Worm (Caenorhabditis elegans) whole organism, early embryonic: ENCODE results near the gene Y39A3B.8.

Experiments used
- B0310.2 ChIP-seq: sonication (generic microtip); optimal IDR thresholded peaks from 2 replicates; lab custom pipeline; 2016; ENCODE audit warnings: mild to moderate bottlenecking, missing genetic modification characterization, missing compliant biosample characterization
- F13C5.2 ChIP-seq: sonication (generic microtip); optimal IDR thresholded peaks from 2 replicates; lab custom pipeline; 2017; ENCODE audit warnings: mild to moderate bottlenecking, missing genetic modification characterization, inconsistent platforms, missing compliant biosample characterization
- aly-1 ChIP-seq: sonication (generic microtip); optimal IDR thresholded peaks from 2 replicates; lab custom pipeline; 2016; ENCODE audit warnings: missing genetic modification characterization, missing compliant biosample characterization
- ama-1 ChIP-seq: fragments of 150-350 bp; optimal IDR thresholded peaks from 2 replicates; lab custom pipeline; 2014
- ceh-13 ChIP-seq: fragments of 200-800 bp; sonication (Bioruptor generic); optimal IDR thresholded peaks from 2 replicates; lab custom pipeline; 2018; ENCODE audit warnings: mild to moderate bottlenecking, missing genetic modification characterization, missing compliant biosample characterization
- ceh-36 ChIP-seq: sonication (generic microtip); optimal IDR thresholded peaks from 2 replicates; lab custom pipeline; 2016; ENCODE audit warnings: missing genetic modification characterization, inconsistent platforms, missing compliant biosample characterization
- ets-7 ChIP-seq: sonication (generic microtip); optimal IDR thresholded peaks from 2 replicates; lab custom pipeline; 2016; ENCODE audit warnings: missing genotype, missing genetic modification characterization, missing compliant biosample characterization
- flt-1 ChIP-seq: fragments of 200-800 bp; sonication (Bioruptor generic); IDR thresholded peaks from 2 replicates; pipeline ENCODE4 v1.3.6; 2022; ENCODE audit warnings: missing genetic modification characterization, missing compliant biosample characterization
- hmbx-1 ChIP-seq: sonication (generic microtip); optimal IDR thresholded peaks from 2 replicates; lab custom pipeline; 2016; ENCODE audit warnings: mild to moderate bottlenecking, missing genetic modification characterization, missing compliant biosample characterization
- hmg-4 ChIP-seq: fragments of 200-800 bp; sonication (Bioruptor generic); optimal IDR thresholded peaks from 2 replicates; lab custom pipeline; 2018; ENCODE audit warnings: mild to moderate bottlenecking, missing genetic modification characterization, missing compliant biosample characterization
- hnd-1 ChIP-seq: sonication (generic microtip); optimal IDR thresholded peaks from 2 replicates; lab custom pipeline; 2016; ENCODE audit warnings: missing genetic modification characterization, missing compliant biosample characterization
- pes-1 ChIP-seq: fragments of 200-800 bp; sonication (Bioruptor generic); IDR thresholded peaks from 2 replicates; pipeline ENCODE4 v1.3.6; 2022; ENCODE audit warnings: missing genetic modification reagents, missing genetic modification characterization, missing compliant biosample characterization
- scrt-1 ChIP-seq: fragments of 200-800 bp; sonication (Bioruptor generic); IDR thresholded peaks from 2 replicates; pipeline ENCODE4 v1.3.6; 2022; ENCODE audit warnings: missing genetic modification characterization, missing compliant biosample characterization
- sea-1 ChIP-seq: fragments of 200-800 bp; sonication (Bioruptor generic); conservative IDR thresholded peaks from 2 replicates; pipeline ENCODE4 v1.3.6; 2022; ENCODE audit warnings: missing genetic modification characterization, missing compliant biosample characterization
- tbx-11 ChIP-seq: fragments of 200-800 bp; sonication (Bioruptor generic); IDR thresholded peaks from 2 replicates; pipeline ENCODE4 v1.3.6; 2022; ENCODE audit warnings: missing genetic modification characterization, missing compliant biosample characterization
- tbx-37 ChIP-seq: fragments of 200-800 bp; sonication (Bioruptor generic); conservative IDR thresholded peaks from 2 replicates; pipeline ENCODE4 v1.3.6; 2022; ENCODE audit warnings: missing genetic modification reagents, missing genetic modification characterization, missing compliant biosample characterization
- tra-4 ChIP-seq: sonication (generic microtip); optimal IDR thresholded peaks from 2 replicates; lab custom pipeline; 2017; ENCODE audit warnings: missing genetic modification characterization, missing compliant biosample characterization

The Y39A3B.8 gene

DNA sequence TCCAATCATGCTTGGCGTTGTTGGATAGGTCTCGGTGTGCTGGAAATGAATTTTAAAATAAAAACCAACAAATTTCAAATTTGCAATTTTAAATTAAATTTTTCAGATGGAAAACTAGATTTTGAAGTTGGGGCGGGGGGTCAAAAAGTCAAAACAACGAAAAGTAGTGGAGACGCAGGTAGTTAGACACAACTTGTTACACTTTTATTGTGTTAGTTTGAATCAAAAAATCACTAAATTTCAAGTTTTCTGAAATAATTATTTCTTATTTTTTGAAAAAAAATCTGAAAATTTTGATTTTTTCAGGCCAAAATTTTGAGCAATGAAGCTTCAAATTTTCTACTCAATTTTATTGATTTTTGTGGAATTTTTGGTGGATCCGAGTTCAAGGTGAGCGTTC is at the start of gene Y39A3B.8:
Y39A3B.8 (plus strand) TSS at position 301 of the 400 bp plus-strand sequence.
- TF ChIP-seq hmg-4 (GFP tag; lab: Kevin White, UChicago) (no peak), hmbx-1 (no peak), tbx-11 (GFP tag; lab: Robert Waterston, UW) (no peak), tra-4 (tag; lab: Kevin White, UChicago) (no peak), ceh-36 (tag; lab: Kevin White, UChicago) (no peak), ama-1 (lab: Kevin White, UChicago) (no peak), scrt-1 (GFP tag; lab: Robert Waterston, UW) (no peak), flt-1 (no peak), aly-1 (tag; lab: Kevin White, UChicago) (no peak), hnd-1 (no peak), tbx-37 (GFP tag; lab: Robert Waterston, UW) (no peak), ceh-13 (GFP tag; lab: Kevin White, UChicago) (no peak), B0310.2 (no peak), ets-7 (tag; lab: Kevin White, UChicago) (no peak), pes-1 (no peak), sea-1 (GFP tag; lab: Robert Waterston, UW) (no peak)

DNA sequence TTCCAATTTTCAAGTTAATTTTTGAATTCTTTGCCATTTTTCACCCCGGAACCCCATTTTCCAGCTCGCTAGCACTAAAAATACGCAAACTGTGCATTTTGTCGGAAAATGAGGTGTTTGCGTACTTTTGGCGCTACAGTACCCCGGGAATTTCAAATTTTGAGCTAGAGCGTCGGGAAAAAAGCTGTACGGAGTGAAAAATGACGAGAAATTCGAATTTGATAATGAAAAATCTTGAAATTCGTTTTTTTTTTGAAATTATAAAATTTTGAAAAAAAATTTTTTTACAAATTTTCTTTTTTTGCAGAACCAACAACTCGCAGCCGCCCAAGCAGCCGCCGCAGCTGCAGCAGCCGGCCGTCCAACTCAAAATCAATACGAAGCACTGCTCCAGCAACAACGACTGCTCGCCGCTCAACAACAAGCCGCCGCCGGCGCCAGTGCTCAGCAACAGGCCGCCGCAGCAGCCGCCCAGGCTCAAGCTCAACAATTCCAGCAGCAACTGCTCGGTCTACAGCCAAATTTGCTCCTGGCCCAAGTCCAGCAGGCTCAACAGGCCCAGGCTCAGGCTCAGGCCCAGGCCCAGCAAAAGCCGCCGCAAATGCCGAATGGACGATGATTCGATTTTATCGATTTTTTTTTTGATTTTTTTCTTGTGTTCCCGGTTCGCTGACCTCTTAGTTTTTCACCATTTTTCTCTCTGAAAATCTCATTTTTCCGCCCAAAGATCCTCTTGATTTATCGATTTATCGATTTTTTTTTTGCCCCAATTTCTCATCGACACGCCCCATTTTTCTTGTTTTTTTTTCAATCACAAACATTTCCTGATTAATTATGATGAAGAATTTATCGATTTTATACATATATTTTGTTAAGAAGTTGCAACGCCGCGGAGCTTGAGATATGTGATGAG is 48.8 kb upstream of the Y39A3B.8 start:
- TF ChIP-seq pes-1 (peak; percentile 40; the same call in 1 of the 2 replicates), aly-1 (tag; lab: Kevin White, UChicago) (no peak), tra-4 (tag; lab: Kevin White, UChicago) (no peak)

DNA sequence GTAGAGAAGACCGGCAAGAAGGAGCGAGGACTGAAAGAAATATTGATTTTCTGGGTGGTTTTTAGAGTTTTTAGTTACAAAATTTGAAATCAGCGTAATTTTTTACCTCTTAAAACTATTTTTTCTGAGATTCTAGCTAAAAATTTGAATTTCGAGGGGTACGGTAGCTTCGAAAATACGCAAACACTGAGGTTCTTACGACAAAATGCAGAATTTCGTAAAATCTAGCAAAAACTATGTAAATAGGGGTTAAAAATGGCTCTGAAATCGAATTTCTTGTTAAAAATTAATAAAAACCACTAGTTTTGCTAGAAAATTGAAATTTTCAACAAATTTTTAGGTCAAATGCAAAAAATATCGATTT is 48.2 kb upstream of the Y39A3B.8 start:
- TF ChIP-seq hmg-4 (GFP tag; lab: Kevin White, UChicago) (no peak), scrt-1 (GFP tag; lab: Robert Waterston, UW) (no peak), hnd-1 (no peak), aly-1 (tag; lab: Kevin White, UChicago) (no peak), ama-1 (lab: Kevin White, UChicago) (no peak), F13C5.2 (no peak), hmbx-1 (no peak), pes-1 (no peak), tbx-37 (GFP tag; lab: Robert Waterston, UW) (no peak), tra-4 (tag; lab: Kevin White, UChicago) (no peak), ceh-13 (GFP tag; lab: Kevin White, UChicago) (no peak), ets-7 (tag; lab: Kevin White, UChicago) (no peak)

DNA sequence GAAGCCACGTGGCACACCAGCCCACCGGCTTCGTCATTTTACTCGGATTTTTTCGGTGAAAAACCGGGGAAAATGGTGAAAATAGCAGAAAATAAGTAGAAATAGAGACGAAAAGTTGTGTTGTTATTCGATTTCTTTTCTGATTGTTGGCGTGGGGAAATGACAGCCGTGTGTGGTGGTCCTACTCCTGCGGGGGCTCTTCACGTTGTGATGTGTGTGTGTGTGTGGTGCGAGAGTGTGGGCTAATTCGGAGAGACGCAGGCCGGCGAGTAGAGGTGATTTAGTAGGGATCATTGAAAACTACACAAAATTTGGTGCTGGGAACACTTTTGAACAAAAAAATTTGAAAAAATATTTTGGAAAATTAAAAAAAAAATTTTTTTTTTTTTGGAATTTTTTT is 44.3 kb upstream of the Y39A3B.8 start, which contains the start of gene F53A3.1:
F53A3.1 (minus strand) TSS at position 150 of the 400 bp plus-strand sequence.
- TF ChIP-seq pes-1 (0 out of 2 replicates have a peak, but pooled peaks have one; percentile 27), ceh-13 (GFP tag; lab: Kevin White, UChicago) (no peak)

DNA sequence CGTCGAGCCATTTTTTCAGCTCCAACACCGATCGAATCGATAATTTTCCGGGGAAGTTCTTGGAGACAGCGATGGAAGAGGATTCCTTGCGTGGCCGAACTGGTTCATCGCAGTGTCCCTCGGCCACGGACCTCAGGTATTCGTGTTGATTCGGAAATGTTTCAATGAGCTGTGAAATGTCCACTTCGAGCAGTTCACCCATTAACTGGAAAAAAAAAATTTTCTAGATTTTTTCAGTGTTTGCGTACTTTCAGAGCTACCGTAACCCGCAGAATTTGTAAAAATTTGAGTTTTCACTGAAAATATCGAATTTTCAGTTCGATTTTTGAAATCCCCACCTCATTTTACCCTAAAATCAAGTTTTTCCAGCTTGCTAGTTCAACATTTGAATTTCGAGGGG is 39.9 kb upstream of the Y39A3B.8 start:
- TF ChIP-seq aly-1 (tag; lab: Kevin White, UChicago) = no peak
- no peak for TF ChIP-seq hnd-1
- no peak for TF ChIP-seq hmg-4 (GFP tag; lab: Kevin White, UChicago)
- no peak for TF ChIP-seq ets-7 (tag; lab: Kevin White, UChicago)
- TF ChIP-seq pes-1 = no peak
- no peak for TF ChIP-seq ceh-13 (GFP tag; lab: Kevin White, UChicago)
- no peak for TF ChIP-seq ceh-36 (tag; lab: Kevin White, UChicago)
- TF ChIP-seq tbx-11 (GFP tag; lab: Robert Waterston, UW) = no peak
- TF ChIP-seq ama-1 (lab: Kevin White, UChicago) = no peak
- no peak for TF ChIP-seq scrt-1 (GFP tag; lab: Robert Waterston, UW)

DNA sequence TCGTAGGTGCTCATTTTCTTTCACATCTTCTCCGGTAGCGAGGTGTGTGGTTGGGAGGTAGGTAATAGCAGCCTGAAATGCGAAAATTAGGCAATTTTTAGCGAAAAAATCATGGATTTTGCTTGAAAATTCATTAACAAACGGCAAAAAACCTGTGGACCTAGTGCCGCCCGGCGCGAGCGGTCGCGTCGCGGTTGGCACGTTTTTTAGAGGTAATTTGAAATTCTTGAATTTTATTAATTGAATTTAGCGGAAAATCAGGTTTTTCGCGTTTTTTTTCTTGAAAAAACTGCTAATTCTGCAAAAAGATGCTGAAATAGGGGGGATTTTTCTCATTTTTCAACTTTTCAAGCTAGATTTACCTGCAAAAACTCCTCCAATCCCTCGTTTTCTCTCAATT is 38.4 kb upstream of the Y39A3B.8 start:
- TF ChIP-seq tra-4 (tag; lab: Kevin White, UChicago) (no peak), sea-1 (GFP tag; lab: Robert Waterston, UW) (no peak), ama-1 (lab: Kevin White, UChicago) (no peak), scrt-1 (GFP tag; lab: Robert Waterston, UW) (no peak), pes-1 (no peak), hmbx-1 (no peak), F13C5.2 (no peak), B0310.2 (no peak)

DNA sequence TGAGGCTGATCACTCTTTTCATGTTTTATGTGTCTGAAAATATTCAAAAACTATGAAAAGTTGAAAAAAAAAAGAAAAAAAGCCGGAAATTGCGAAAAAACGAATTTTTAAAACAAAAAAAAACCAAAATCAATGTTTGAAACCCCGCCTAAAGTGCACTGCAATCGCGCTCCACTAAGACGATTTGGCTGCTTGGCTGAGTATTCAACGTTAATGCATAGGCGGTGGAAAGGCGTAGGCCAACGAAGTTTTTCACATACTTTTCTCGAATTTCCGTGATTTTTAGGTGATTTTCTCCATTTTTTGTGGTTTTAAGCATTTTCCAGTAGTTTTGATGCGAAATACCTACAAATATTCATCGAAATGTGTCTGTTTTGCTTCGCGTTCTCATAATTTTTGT is 37.6 kb upstream of the Y39A3B.8 start, which contains the start of the genes polh-1 and rps-22:
polh-1 (minus strand) TSS at position 34 of the 400 bp plus-strand sequence.
rps-22 (plus strand) TSS at position 300 of the 400 bp plus-strand sequence.
- TF ChIP-seq pes-1 = no peak
- TF ChIP-seq F13C5.2 = peak; percentile 75
- peak; percentile 3 for TF ChIP-seq tra-4 (tag; lab: Kevin White, UChicago)
- peak; percentile 11 for TF ChIP-seq hmg-4 (GFP tag; lab: Kevin White, UChicago)
- peak; percentile 55 for TF ChIP-seq flt-1

DNA sequence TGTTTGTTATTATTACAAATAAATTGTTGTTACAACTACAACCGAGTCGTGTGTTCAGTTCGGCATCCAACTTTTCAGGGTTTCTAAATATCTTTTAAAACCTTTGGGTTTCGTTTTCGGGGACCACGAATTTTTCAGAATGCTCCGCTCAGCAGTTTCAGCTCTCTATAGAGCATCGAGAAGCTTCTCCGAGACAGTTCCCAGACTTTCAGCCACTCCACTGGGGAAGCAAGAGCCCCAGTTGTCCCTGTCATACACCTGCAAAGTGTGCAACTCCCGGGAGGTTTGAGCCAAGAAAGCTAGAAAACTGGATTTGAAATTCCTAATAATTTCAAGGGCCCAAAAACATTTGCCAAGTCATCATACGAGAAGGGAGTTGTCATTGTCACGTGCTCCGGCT is 36.4 kb upstream of the Y39A3B.8 start, which contains the start of gene F53A3.7:
F53A3.7 (plus strand) TSS at position 139 of the 400 bp plus-strand sequence.
- TF ChIP-seq F13C5.2 (no peak), ama-1 (lab: Kevin White, UChicago) (peak; percentile 75), sea-1 (GFP tag; lab: Robert Waterston, UW) (no peak), pes-1 (no peak)
